Fruit fly (Drosophila melanogaster) whole organism, embryonic: ENCODE data around the gene CG14302.

Experiments
- ATbp ChIP-seq: fragments of 200-800 bp; sonication (Bioruptor generic); optimal IDR thresholded peaks from 2 replicates; lab custom pipeline; 2017; ENCODE audit warnings: missing biosample characterization, mild to moderate bottlenecking, missing genetic modification characterization, missing genetic modification reagents
- CG11504 ChIP-seq: fragments of 200-800 bp; sonication (Bioruptor generic); optimal IDR thresholded peaks from 3 replicates; lab custom pipeline; 2019; ENCODE audit warnings: missing biosample characterization, mild to moderate bottlenecking, missing genetic modification characterization, moderate library complexity
- CG12104 ChIP-seq: fragments of 200-800 bp; sonication (Bioruptor generic); optimal IDR thresholded peaks from 3 replicates; lab custom pipeline; 2016; ENCODE audit warnings: missing biosample characterization, missing genetic modification characterization
- CG12155 ChIP-seq: fragments of 200-800 bp; sonication (Bioruptor generic); optimal IDR thresholded peaks from 3 replicates; lab custom pipeline; 2016; ENCODE audit warnings: missing biosample characterization, missing genetic modification characterization
- CG12659 ChIP-seq: fragments of 200-800 bp; sonication (Bioruptor generic); optimal IDR thresholded peaks from 3 replicates; lab custom pipeline; 2017; ENCODE audit warnings: mild to moderate bottlenecking, missing biosample characterization, missing genetic modification reagents, missing genetic modification characterization
- CG13424 ChIP-seq: fragments of 200-800 bp; sonication (Bioruptor generic); optimal IDR thresholded peaks from 2 replicates; lab custom pipeline; 2019; ENCODE audit warnings: missing biosample characterization, mild to moderate bottlenecking, missing genetic modification characterization, moderate library complexity
- CG13775 ChIP-seq: fragments of 200-800 bp; sonication (Bioruptor generic); optimal IDR thresholded peaks from 3 replicates; lab custom pipeline; 2017; ENCODE audit warnings: missing biosample characterization, mild to moderate bottlenecking, missing genetic modification characterization
- CG14050 ChIP-seq: fragments of 200-800 bp; sonication (Bioruptor generic); IDR thresholded peaks from 3 replicates; pipeline ENCODE4 v1.3.6; 2022; ENCODE audit warnings: missing biosample characterization, missing genetic modification characterization
- CG14710 ChIP-seq: fragments of 200-800 bp; sonication (Bioruptor generic); optimal IDR thresholded peaks from 3 replicates; lab custom pipeline; 2019; ENCODE audit warnings: missing biosample characterization, mild to moderate bottlenecking, missing genetic modification characterization, moderate library complexity
- CG15514 ChIP-seq: fragments of 200-800 bp; sonication (Bioruptor generic); optimal IDR thresholded peaks from 3 replicates; lab custom pipeline; 2017; ENCODE audit warnings: missing biosample characterization, missing genetic modification characterization, mild to moderate bottlenecking, moderate library complexity, missing genetic modification reagents
- CG18619 ChIP-seq: fragments of 200-800 bp; sonication (Bioruptor generic); optimal IDR thresholded peaks from 3 replicates; lab custom pipeline; 2017; ENCODE audit warnings: missing biosample characterization, mild to moderate bottlenecking, missing genetic modification characterization
- CG2875 ChIP-seq: fragments of 200-800 bp; sonication (Bioruptor generic); optimal IDR thresholded peaks from 2 replicates; lab custom pipeline; 2017; ENCODE audit warnings: missing biosample characterization, mild to moderate bottlenecking, missing genetic modification characterization, missing genetic modification reagents
- CG32532 ChIP-seq: fragments of 200-800 bp; sonication (Bioruptor generic); IDR thresholded peaks from 2 replicates; pipeline ENCODE4 v1.3.6; 2022; ENCODE audit warnings: missing biosample characterization, missing genetic modification characterization
- CG3995 ChIP-seq: fragments of 200-800 bp; sonication (Bioruptor generic); optimal IDR thresholded peaks from 3 replicates; lab custom pipeline; 2016; ENCODE audit warnings: missing biosample characterization, missing genetic modification characterization
- CG4854 ChIP-seq: fragments of 200-800 bp; sonication (Bioruptor generic); optimal IDR thresholded peaks from 2 replicates; lab custom pipeline; 2016; ENCODE audit warnings: missing biosample characterization, missing genetic modification characterization, inconsistent platforms
- CG5245 ChIP-seq: fragments of 200-800 bp; sonication (Bioruptor generic); optimal IDR thresholded peaks from 3 replicates; lab custom pipeline; 2016; ENCODE audit warnings: missing biosample characterization, missing genetic modification characterization
- CG6654 ChIP-seq: fragments of 200-800 bp; sonication (Bioruptor generic); optimal IDR thresholded peaks from 2 replicates; lab custom pipeline; 2017; ENCODE audit warnings: missing biosample characterization, mild to moderate bottlenecking, missing genetic modification characterization
- CG6689 ChIP-seq: fragments of 200-800 bp; sonication (Bioruptor generic); IDR thresholded peaks from 2 replicates; pipeline ENCODE4 v1.3.6; 2022; ENCODE audit warnings: missing biosample characterization, missing genetic modification characterization
- CG7745 ChIP-seq: fragments of 200-800 bp; sonication (Bioruptor generic); optimal IDR thresholded peaks from 2 replicates; lab custom pipeline; 2018; ENCODE audit warnings: missing biosample characterization, mild to moderate bottlenecking, missing genetic modification characterization, moderate library complexity
- CTCF ChIP-seq: fragments of 200-800 bp; sonication (Bioruptor generic); optimal IDR thresholded peaks from 2 replicates; lab custom pipeline; 2017; ENCODE audit warnings: missing biosample characterization, mild to moderate bottlenecking, missing genetic modification characterization, moderate library complexity
- CkIIα-i1 ChIP-seq: fragments of 200-800 bp; sonication (Bioruptor generic); IDR thresholded peaks from 2 replicates; pipeline ENCODE4 v1.3.6; 2022; ENCODE audit warnings: missing biosample characterization, missing genetic modification characterization
- Dip3 ChIP-seq: fragments of 200-800 bp; sonication (Bioruptor generic); optimal IDR thresholded peaks from 3 replicates; lab custom pipeline; 2016; ENCODE audit warnings: missing biosample characterization, missing genetic modification characterization
- Dll ChIP-seq: fragments of 200-800 bp; sonication (Bioruptor generic); IDR thresholded peaks from 4 replicates; pipeline ENCODE4 v1.3.6; 2022; ENCODE audit warnings: missing biosample characterization, missing genetic modification characterization; ENCODE audit not compliant: partially characterized antibody
- Dref ChIP-seq: fragments of 200-800 bp; sonication (Bioruptor generic); IDR thresholded peaks from 2 replicates; pipeline ENCODE4 v1.3.6; 2022; ENCODE audit warnings: missing biosample characterization, missing genetic modification characterization
- Drgx ChIP-seq: fragments of 200-800 bp; sonication (Bioruptor generic); IDR thresholded peaks from 2 replicates; pipeline ENCODE4 v1.3.6; 2022; ENCODE audit warnings: missing biosample characterization, missing genetic modification characterization
- Eip74EF ChIP-seq, 2 experiments: fragments of 200-800 bp in 1 of 2; fragments of >200 bp in 1 of 2; sonication (Bioruptor generic) in 1 of 2; optimal IDR thresholded peaks; 2 replicates each; lab custom pipeline; 2017 to 2019; ENCODE audit warnings: missing biosample characterization in 2 of 2, missing genetic modification characterization in 2 of 2, mild to moderate bottlenecking in 1 of 2, moderate library complexity in 1 of 2
- HLH4C ChIP-seq: fragments of 200-800 bp; sonication (Bioruptor generic); IDR thresholded peaks from 3 replicates; pipeline ENCODE4 v1.3.6; 2022; ENCODE audit warnings: missing biosample characterization, missing genetic modification characterization; ENCODE audit not compliant: partially characterized antibody
- Hand ChIP-seq: fragments of 200-800 bp; sonication (Bioruptor generic); optimal IDR thresholded peaks from 2 replicates; lab custom pipeline; 2017; ENCODE audit warnings: mild to moderate bottlenecking, missing biosample characterization, missing genetic modification reagents, missing genetic modification characterization
- HmgZ ChIP-seq: fragments of 200-800 bp; sonication (Bioruptor generic); optimal IDR thresholded peaks from 2 replicates; lab custom pipeline; 2018; ENCODE audit warnings: missing biosample characterization, mild to moderate bottlenecking, missing genetic modification characterization
- Hr3 ChIP-seq: fragments of 200-800 bp; sonication (Bioruptor generic); optimal IDR thresholded peaks from 3 replicates; lab custom pipeline; 2016; ENCODE audit warnings: missing biosample characterization, missing genetic modification characterization
- Max ChIP-seq: fragments of 200-800 bp; sonication (Bioruptor generic); optimal IDR thresholded peaks from 2 replicates; lab custom pipeline; 2016; ENCODE audit warnings: missing biosample characterization, mild to moderate bottlenecking, missing genetic modification characterization
- Usf ChIP-seq: fragments of 200-800 bp; sonication (Bioruptor generic); optimal IDR thresholded peaks from 2 replicates; lab custom pipeline; 2017; ENCODE audit warnings: missing genotype, missing biosample characterization, missing genetic modification characterization
- amos ChIP-seq: fragments of 200-800 bp; sonication (Bioruptor generic); IDR thresholded peaks from 2 replicates; pipeline ENCODE4 v1.3.6; 2022; ENCODE audit warnings: missing biosample characterization, missing genetic modification characterization; ENCODE audit not compliant: partially characterized antibody
- bsh ChIP-seq, 2 experiments: fragments of 200-800 bp; sonication (Bioruptor generic); optimal IDR thresholded peaks; 2 replicates each; lab custom pipeline; 2017 to 2018; ENCODE audit warnings: mild to moderate bottlenecking in 2 of 2, missing biosample characterization in 2 of 2, missing genetic modification characterization in 2 of 2, moderate library complexity in 1 of 2
- dmrt99B ChIP-seq: fragments of 200-800 bp; sonication (Bioruptor generic); optimal IDR thresholded peaks from 2 replicates; lab custom pipeline; 2018; ENCODE audit warnings: missing biosample characterization, mild to moderate bottlenecking, missing genetic modification characterization, moderate library complexity
- hbn ChIP-seq: fragments of 200-800 bp; sonication (Bioruptor generic); IDR thresholded peaks from 2 replicates; pipeline ENCODE4 v1.3.6; 2022; ENCODE audit warnings: missing biosample characterization, missing genetic modification characterization; ENCODE audit not compliant: partially characterized antibody
- her ChIP-seq: fragments of 200-800 bp; sonication (Bioruptor generic); optimal IDR thresholded peaks from 2 replicates; lab custom pipeline; 2016; ENCODE audit warnings: missing biosample characterization, missing genetic modification characterization
- inv ChIP-seq: fragments of 200-800 bp; sonication (Bioruptor generic); IDR thresholded peaks from 2 replicates; pipeline ENCODE4 v1.3.6; 2022; ENCODE audit warnings: missing biosample characterization, missing genetic modification characterization; ENCODE audit not compliant: partially characterized antibody
- lola ChIP-seq, 3 experiments: fragments of >200 bp in 2 of 3; fragments of 200-800 bp in 1 of 3; sonication (Bioruptor generic) in 1 of 3; optimal IDR thresholded peaks; 2 replicates each; lab custom pipeline; 2017 to 2019; ENCODE audit warnings: missing biosample characterization in 3 of 3, missing genetic modification characterization in 3 of 3, mild to moderate bottlenecking in 1 of 3, moderate library complexity in 1 of 3
- maf-S ChIP-seq: fragments of 200-800 bp; sonication (Bioruptor generic); optimal IDR thresholded peaks from 2 replicates; lab custom pipeline; 2016; ENCODE audit warnings: missing biosample characterization, missing genetic modification characterization
- nmo ChIP-seq: fragments of 200-800 bp; sonication (Bioruptor generic); optimal IDR thresholded peaks from 2 replicates; lab custom pipeline; 2018; ENCODE audit warnings: missing biosample characterization, mild to moderate bottlenecking, missing genetic modification characterization, moderate library complexity
- pros ChIP-seq: fragments of 200-800 bp; sonication (Bioruptor generic); optimal IDR thresholded peaks from 3 replicates; lab custom pipeline; 2019; ENCODE audit warnings: missing biosample characterization, mild to moderate bottlenecking, missing genetic modification characterization, moderate library complexity
- sens ChIP-seq: fragments of 200-800 bp; sonication (Bioruptor generic); peaks from one replicate; lab custom pipeline; 2016; ENCODE audit warnings: missing biosample characterization, missing genetic modification characterization
- slou ChIP-seq: fragments of 200-800 bp; sonication (Bioruptor generic); optimal IDR thresholded peaks from 3 replicates; lab custom pipeline; 2016; ENCODE audit warnings: missing biosample characterization, missing genetic modification characterization
- slp2 ChIP-seq: fragments of 200-800 bp; sonication (Bioruptor generic); optimal IDR thresholded peaks from 2 replicates; lab custom pipeline; 2016; ENCODE audit warnings: missing biosample characterization, missing genetic modification characterization
- sna ChIP-seq: fragments of 200-800 bp; sonication (Bioruptor generic); IDR thresholded peaks from 2 replicates; pipeline ENCODE4 v1.3.6; 2022; ENCODE audit warnings: missing biosample characterization, missing genetic modification characterization; ENCODE audit not compliant: partially characterized antibody
- tx ChIP-seq: fragments of 200-800 bp; sonication (Bioruptor generic); optimal IDR thresholded peaks from 2 replicates; lab custom pipeline; 2016; ENCODE audit warnings: missing biosample characterization, missing genetic modification characterization
- vfl ChIP-seq: fragments of 200-800 bp; sonication (Bioruptor generic); optimal IDR thresholded peaks from 2 replicates; lab custom pipeline; 2016; ENCODE audit warnings: missing biosample characterization, missing genetic modification characterization

CG14302 gene

DNA sequence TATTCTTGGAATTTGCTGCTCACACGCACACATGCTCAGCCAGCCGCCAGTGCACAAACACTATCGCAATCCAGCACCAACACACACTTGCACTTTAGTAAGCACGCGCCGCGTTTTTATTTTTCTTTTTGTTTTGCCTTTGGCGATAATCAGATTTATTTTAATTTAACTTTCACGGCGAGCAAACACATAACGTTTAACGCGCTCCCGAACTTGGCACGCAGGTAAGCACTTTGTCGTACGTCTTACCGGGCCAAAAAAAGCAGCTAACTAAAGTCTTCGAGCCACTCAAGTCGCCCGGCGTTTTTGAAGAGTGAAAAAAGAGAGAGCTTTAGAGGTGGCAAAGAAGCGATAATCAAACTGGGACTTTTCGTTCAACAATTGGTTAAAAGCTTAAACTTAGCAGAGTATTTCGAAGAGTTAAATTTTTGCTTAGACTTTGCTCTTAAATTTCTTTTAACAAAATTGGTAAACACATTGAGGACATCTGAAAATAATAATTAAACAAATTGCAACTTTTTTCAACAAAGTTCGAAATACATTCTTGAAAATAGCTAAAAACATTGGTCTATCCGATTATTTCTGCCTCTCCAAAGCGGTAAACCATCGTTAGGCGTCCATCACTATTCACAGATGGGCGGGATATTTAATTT, 10.9 kb downstream of the CG14302 start, which contains the start of gene Mekk1 (continued):
- TF ChIP-seq inv (GFP tag; lab: Robert Waterston, UW) (peak; percentile 56), CTCF (GFP tag; lab: Kevin White, UChicago) (peak; percentile 34), HLH4C (GFP tag; lab: Robert Waterston, UW) (peak; percentile 45; the same call in 1 of the 3 replicates), Hr3 (GFP tag; lab: Kevin White, UChicago) (peak; percentile 12), CG11504 (peak; percentile 59), CG32532 (no peak), CG2875 (no peak), pros (GFP tag; lab: Kevin White, UChicago) (peak; percentile 27), tx (peak; percentile 38), nmo (GFP tag; lab: Kevin White, UChicago) (peak; percentile 47), CG14710 (peak; percentile 50), HmgZ (tag; lab: Kevin White, UChicago) (peak; percentile 49), sna (GFP tag; lab: Robert Waterston, UW) (peak; percentile 48; the same call in 1 of the 2 replicates), CG12659 (peak; percentile 60), CG6654 (GFP tag; lab: Kevin White, UChicago) (no peak), bsh (GFP tag; optimal IDR thresholded peaks at IDR 0.05; lab: Kevin White, UChicago) (peak in 1 of 2 experiments; percentile 51), CG3995 (peak; percentile 82), ATbp (no peak), Drgx (GFP tag; lab: Robert Waterston, UW) (peak; percentile 5; the same call in 1 of the 2 replicates), CG7745 (no peak), lola (GFP tag; optimal IDR thresholded peaks at IDR 0.05; lab: Kevin White, UChicago) (peak in 1 of 3 experiments; percentile 30), Usf (no peak), dmrt99B (tag; lab: Kevin White, UChicago) (peak; percentile 30), CG6689 (GFP tag; lab: Robert Waterston, UW) (0 out of 2 replicates have a peak, but pooled peaks have one; percentile 19), maf-S (GFP tag; lab: Kevin White, UChicago) (peak; percentile 20), CkIIα-i1 (GFP tag; lab: Robert Waterston, UW) (no peak), CG12104 (GFP tag; lab: Kevin White, UChicago) (no peak), CG12155 (peak; percentile 59), sens (peak; percentile 86), slp2 (GFP tag; lab: Kevin White, UChicago) (no peak), Eip74EF (GFP tag; optimal IDR thresholded peaks at IDR 0.05; lab: Kevin White, UChicago) (no peak), CG5245 (GFP tag; lab: Kevin White, UChicago) (peak; percentile 29), Max (no peak), vfl (GFP tag; lab: Kevin White, UChicago) (peak; percentile 30), CG14050 (GFP tag; lab: Robert Waterston, UW) (0 out of 3 replicates have a peak, but pooled peaks have one; percentile 26), CG15514 (GFP tag; lab: Kevin White, UChicago) (peak; percentile 74), CG13775 (GFP tag; lab: Kevin White, UChicago) (peak; percentile 20), CG18619 (peak; percentile 13), CG4854 (GFP tag; lab: Kevin White, UChicago) (no peak), her (GFP tag; lab: Kevin White, UChicago) (peak; percentile 17), hbn (GFP tag; lab: Robert Waterston, UW) (peak; percentile 53; the same call in 1 of the 2 replicates), CG13424 (peak; percentile 74), Dref (GFP tag; lab: Robert Waterston, UW) (peak; percentile 66), slou (GFP tag; lab: Kevin White, UChicago) (no peak), Dip3 (GFP tag; lab: Kevin White, UChicago) (peak; percentile 27), Hand (no peak), amos (GFP tag; lab: Robert Waterston, UW) (peak; percentile 52), Dll (peak; percentile 77)
